Worm (Caenorhabditis elegans): ENCODE data around the gene T25D1.2.
"Not testable (repeated sequence)": the region's sequence is repeated elsewhere in the genome, so short reads cannot be mapped to it uniquely, and the experiment has no call there.

DNA sequence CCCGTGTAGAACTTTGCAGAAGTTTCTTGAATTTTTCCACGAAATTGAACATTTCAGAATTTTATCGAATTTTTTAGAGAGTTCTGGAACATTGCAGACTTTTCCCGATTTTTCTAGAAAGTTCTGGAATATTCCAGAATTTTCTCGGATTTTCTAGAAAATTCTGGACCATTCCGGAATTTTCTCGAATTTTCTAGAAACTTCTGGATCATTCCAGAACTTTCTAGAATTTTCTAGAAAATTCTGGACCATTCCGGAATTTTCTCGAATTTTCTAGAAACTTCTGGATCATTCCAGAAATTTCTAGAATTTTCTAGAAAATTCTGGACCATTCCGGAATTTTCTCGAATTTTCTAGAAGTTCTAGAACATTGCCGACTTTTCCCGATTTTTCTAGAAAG is 11.3 kb upstream of the T25D1.2 start:
- TF ChIP-seq unc-62 (GFP tag; optimal IDR thresholded peaks at IDR 0.05); lir-1 (GFP tag; conservative IDR thresholded peaks at IDR 0.05); T26A5.8 (tag; optimal IDR thresholded peaks at IDR 0.05); unc-130 (GFP tag; optimal IDR thresholded peaks at IDR 0.05); snpc-4 (GFP tag; optimal IDR thresholded peaks at IDR 0.05); snpc-4 (tag; optimal IDR thresholded peaks at IDR 0.05); B0035.1 (tag; optimal IDR thresholded peaks at IDR 0.05): not testable (repeated sequence)

Measured in whole organism, young adult.